Fruit fly (Drosophila melanogaster) whole organism, embryonic: ENCODE measurements around the gene CG3679.

Experiments used
- Antp ChIP-seq: fragments of 200-800 bp; sonication (Bioruptor generic); optimal IDR thresholded peaks from 3 replicates; lab custom pipeline; 2016; ENCODE audit warnings: missing biosample characterization, missing genetic modification characterization
- Bgb ChIP-seq: fragments of 200-800 bp; sonication (Bioruptor generic); IDR thresholded peaks from 2 replicates; pipeline ENCODE4 v1.3.6; 2022; ENCODE audit warnings: missing biosample characterization, missing genetic modification characterization; ENCODE audit not compliant: partially characterized antibody
- CG10274 ChIP-seq: fragments of 200-800 bp; sonication (Bioruptor generic); optimal IDR thresholded peaks from 3 replicates; lab custom pipeline; 2017; ENCODE audit warnings: missing biosample characterization, mild to moderate bottlenecking, missing genetic modification characterization
- CG10366 ChIP-seq: fragments of 200-800 bp; sonication (Bioruptor generic); IDR thresholded peaks from 2 replicates; pipeline ENCODE4 v1.3.6; 2022; ENCODE audit warnings: missing biosample characterization, missing genetic modification characterization
- CG12219 ChIP-seq: fragments of 200-800 bp; sonication (Bioruptor generic); optimal IDR thresholded peaks from 3 replicates; lab custom pipeline; 2018; ENCODE audit warnings: missing biosample characterization, mild to moderate bottlenecking, missing genetic modification characterization
- CG12942 ChIP-seq: fragments of 200-800 bp; sonication (Bioruptor generic); optimal IDR thresholded peaks from 3 replicates; lab custom pipeline; 2016; ENCODE audit warnings: missing biosample characterization, missing genetic modification characterization
- CG14860 ChIP-seq: fragments of 200-800 bp; sonication (Bioruptor generic); IDR thresholded peaks from 3 replicates; pipeline ENCODE4 v1.3.6; 2022; ENCODE audit warnings: missing biosample characterization, missing genetic modification characterization; ENCODE audit not compliant: partially characterized antibody
- CG17612 ChIP-seq: fragments of 200-800 bp; sonication (Bioruptor generic); IDR thresholded peaks from 2 replicates; pipeline ENCODE4 v1.3.6; 2022; ENCODE audit warnings: missing biosample characterization, missing genetic modification characterization
- CG2129 ChIP-seq: fragments of 200-800 bp; sonication (Bioruptor generic); IDR thresholded peaks from 2 replicates; pipeline ENCODE4 v1.3.6; 2022; ENCODE audit warnings: missing biosample characterization, missing genetic modification characterization; ENCODE audit not compliant: partially characterized antibody
- CG2889 ChIP-seq: fragments of 200-800 bp; sonication (Bioruptor generic); IDR thresholded peaks from 3 replicates; pipeline ENCODE4 v1.3.6; 2022; ENCODE audit warnings: missing biosample characterization, missing genetic modification characterization
- CG30403 ChIP-seq: fragments of 200-800 bp; sonication (Bioruptor generic); optimal IDR thresholded peaks from 3 replicates; lab custom pipeline; 2016; ENCODE audit warnings: missing biosample characterization, missing genetic modification characterization
- CG3847 ChIP-seq: fragments of 200-800 bp; sonication (Bioruptor generic); IDR thresholded peaks from 2 replicates; pipeline ENCODE4 v1.3.6; 2022; ENCODE audit warnings: missing biosample characterization, missing genetic modification characterization
- CG43689 ChIP-seq: fragments of 200-800 bp; sonication (Bioruptor generic); IDR thresholded peaks from 2 replicates; pipeline ENCODE4 v1.3.6; 2022; ENCODE audit warnings: missing biosample characterization, missing genetic modification characterization
- CG4617 ChIP-seq: fragments of 200-800 bp; sonication (Bioruptor generic); optimal IDR thresholded peaks from 3 replicates; lab custom pipeline; 2016; ENCODE audit warnings: missing biosample characterization, missing genetic modification characterization, borderline replicate concordance
- CG4707 ChIP-seq: fragments of 200-800 bp; sonication (Bioruptor generic); optimal IDR thresholded peaks from 2 replicates; lab custom pipeline; 2018; ENCODE audit warnings: missing biosample characterization, mild to moderate bottlenecking, missing genetic modification characterization, moderate library complexity
- CG5180 ChIP-seq: fragments of 200-800 bp; sonication (Bioruptor generic); optimal IDR thresholded peaks from 3 replicates; lab custom pipeline; 2017; ENCODE audit warnings: missing biosample characterization, missing genetic modification characterization, mild to moderate bottlenecking, moderate library complexity, missing genetic modification reagents
- CG6813 ChIP-seq: fragments of 200-800 bp; sonication (Bioruptor generic); optimal IDR thresholded peaks from 2 replicates; lab custom pipeline; 2017; ENCODE audit warnings: missing biosample characterization, missing genetic modification characterization, mild to moderate bottlenecking, moderate library complexity, missing genetic modification reagents
- CG9437 ChIP-seq: fragments of 200-800 bp; sonication (Bioruptor generic); optimal IDR thresholded peaks from 2 replicates; lab custom pipeline; 2018; ENCODE audit warnings: missing biosample characterization, mild to moderate bottlenecking, missing genetic modification characterization
- CoRest ChIP-seq: fragments of 200-800 bp; sonication (Bioruptor generic); optimal IDR thresholded peaks from 3 replicates; lab custom pipeline; 2018; ENCODE audit warnings: missing biosample characterization, mild to moderate bottlenecking, missing genetic modification characterization, moderate library complexity
- Dek ChIP-seq: fragments of 200-800 bp; sonication (Bioruptor generic); optimal IDR thresholded peaks from 3 replicates; lab custom pipeline; 2019; ENCODE audit warnings: missing biosample characterization, mild to moderate bottlenecking, missing genetic modification characterization, moderate library complexity
- Fer3 ChIP-seq: fragments of 200-800 bp; sonication (Bioruptor generic); optimal IDR thresholded peaks from 2 replicates; lab custom pipeline; 2018; ENCODE audit warnings: missing biosample characterization, mild to moderate bottlenecking, missing genetic modification characterization, moderate library complexity
- HLHmδ ChIP-seq: fragments of 200-800 bp; sonication (Bioruptor generic); optimal IDR thresholded peaks from 2 replicates; lab custom pipeline; 2018; ENCODE audit warnings: missing biosample characterization, mild to moderate bottlenecking, missing genetic modification characterization, moderate library complexity
- Hmx ChIP-seq: fragments of 200-800 bp; sonication (Bioruptor generic); optimal IDR thresholded peaks from 2 replicates; lab custom pipeline; 2016; ENCODE audit warnings: missing biosample characterization, missing genetic modification characterization
- Hr78 ChIP-seq, 2 experiments: fragments of 200-800 bp in 1 of 2; fragments of >200 bp in 1 of 2; sonication (Bioruptor generic) in 1 of 2; optimal IDR thresholded peaks; 2 replicates each; lab custom pipeline; 2017 to 2019; ENCODE audit warnings: missing biosample characterization in 2 of 2, missing genetic modification characterization in 2 of 2, mild to moderate bottlenecking in 1 of 2, moderate library complexity in 1 of 2
- Lhr ChIP-seq: fragments of 200-800 bp; sonication (Bioruptor generic); optimal IDR thresholded peaks from 3 replicates; lab custom pipeline; 2017; ENCODE audit warnings: mild to moderate bottlenecking, missing biosample characterization, missing genetic modification reagents, missing genetic modification characterization
- Meics ChIP-seq: fragments of 200-800 bp; sonication (Bioruptor generic); optimal IDR thresholded peaks from 2 replicates; lab custom pipeline; 2017; ENCODE audit warnings: missing biosample characterization, mild to moderate bottlenecking, missing genetic modification characterization
- Tbp ChIP-seq: fragments of >200 bp; optimal IDR thresholded peaks from 2 replicates; lab custom pipeline; 2018; ENCODE audit warnings: missing biosample characterization, missing genetic modification characterization
- al ChIP-seq: fragments of 200-800 bp; sonication (Bioruptor generic); IDR thresholded peaks from 2 replicates; pipeline ENCODE4 v1.3.6; 2022; ENCODE audit warnings: missing biosample characterization, missing genetic modification characterization
- ase ChIP-seq: fragments of 200-800 bp; sonication (Bioruptor generic); IDR thresholded peaks from 3 replicates; pipeline ENCODE4 v1.3.6; 2022; ENCODE audit warnings: missing biosample characterization, missing genetic modification characterization
- ash1 ChIP-seq: fragments of 200-800 bp; sonication (Bioruptor generic); optimal IDR thresholded peaks from 2 replicates; lab custom pipeline; 2018; ENCODE audit warnings: missing biosample characterization, mild to moderate bottlenecking, missing genetic modification characterization
- az2 ChIP-seq: fragments of 200-800 bp; sonication (Bioruptor generic); optimal IDR thresholded peaks from 3 replicates; lab custom pipeline; 2016; ENCODE audit warnings: missing biosample characterization, missing genetic modification characterization
- bigmax ChIP-seq: fragments of 200-800 bp; sonication (Bioruptor generic); optimal IDR thresholded peaks from 2 replicates; lab custom pipeline; 2018; ENCODE audit warnings: missing biosample characterization, mild to moderate bottlenecking, missing genetic modification characterization
- chif ChIP-seq, 2 experiments: fragments of 200-800 bp; sonication (Bioruptor generic); optimal IDR thresholded peaks; 3 replicates each; lab custom pipeline; 2016; ENCODE audit warnings: missing biosample characterization in 2 of 2, missing genetic modification characterization in 2 of 2
- danr ChIP-seq: fragments of 200-800 bp; sonication (Bioruptor generic); IDR thresholded peaks from 2 replicates; pipeline ENCODE4 v1.3.6; 2022; ENCODE audit warnings: missing biosample characterization, missing genetic modification characterization
- fd102C ChIP-seq: fragments of 200-800 bp; sonication (Bioruptor generic); optimal IDR thresholded peaks from 2 replicates; lab custom pipeline; 2018; ENCODE audit warnings: missing biosample characterization, mild to moderate bottlenecking, missing genetic modification characterization, moderate library complexity
- fu2 ChIP-seq: fragments of 200-800 bp; sonication (Bioruptor generic); optimal IDR thresholded peaks from 2 replicates; lab custom pipeline; 2016; ENCODE audit warnings: missing biosample characterization, missing genetic modification characterization
- gcm2 ChIP-seq: fragments of 200-800 bp; sonication (Bioruptor generic); optimal IDR thresholded peaks from 2 replicates; lab custom pipeline; 2016; ENCODE audit warnings: missing biosample characterization, missing genetic modification characterization
- her ChIP-seq: fragments of 200-800 bp; sonication (Bioruptor generic); optimal IDR thresholded peaks from 2 replicates; lab custom pipeline; 2016; ENCODE audit warnings: missing biosample characterization, missing genetic modification characterization
- mam ChIP-seq: fragments of 200-800 bp; sonication (Bioruptor generic); optimal IDR thresholded peaks from 3 replicates; lab custom pipeline; 2016; ENCODE audit warnings: missing biosample characterization, missing genetic modification characterization
- nmo ChIP-seq: fragments of 200-800 bp; sonication (Bioruptor generic); optimal IDR thresholded peaks from 2 replicates; lab custom pipeline; 2018; ENCODE audit warnings: missing biosample characterization, mild to moderate bottlenecking, missing genetic modification characterization, moderate library complexity
- onecut ChIP-seq: fragments of 200-800 bp; sonication (Bioruptor generic); IDR thresholded peaks from 2 replicates; pipeline ENCODE4 v1.3.6; 2022; ENCODE audit warnings: missing biosample characterization, missing genetic modification characterization
- repo ChIP-seq: fragments of 200-800 bp; sonication (Bioruptor generic); optimal IDR thresholded peaks from 2 replicates; lab custom pipeline; 2016; ENCODE audit warnings: missing biosample characterization, missing genetic modification characterization
- sr ChIP-seq: fragments of 200-800 bp; sonication (Bioruptor generic); IDR thresholded peaks from 3 replicates; pipeline ENCODE4 v1.3.6; 2022; ENCODE audit warnings: missing biosample characterization, missing genetic modification characterization
- toy ChIP-seq: fragments of 200-800 bp; sonication (Bioruptor generic); IDR thresholded peaks from 2 replicates; pipeline ENCODE4 v1.3.6; 2022; ENCODE audit warnings: missing biosample characterization, missing genetic modification characterization
- tup ChIP-seq: fragments of 200-800 bp; sonication (Bioruptor generic); optimal IDR thresholded peaks from 2 replicates; lab custom pipeline; 2016; ENCODE audit warnings: missing biosample characterization, mild to moderate bottlenecking, missing genetic modification characterization, moderate library complexity

Gene CG3679

dm6 chrX:16263415-16263814 is 40.3 kb upstream of the CG3679 start (continued):
- TF ChIP-seq tup (GFP tag; lab: Kevin White, UChicago) (peak; percentile 33), ash1 (GFP tag; lab: Kevin White, UChicago) (no peak), Hmx (no peak), fd102C (GFP tag; lab: Kevin White, UChicago) (no peak), az2 (GFP tag; lab: Kevin White, UChicago) (peak; percentile 73), sr (GFP tag; lab: Robert Waterston, UW) (0 out of 3 replicates have a peak, but pooled peaks have one; percentile 28), CG10366 (GFP tag; lab: Robert Waterston, UW) (peak; percentile 76), CG30403 (GFP tag; lab: Kevin White, UChicago) (peak; percentile 68), CG4707 (GFP tag; lab: Kevin White, UChicago) (peak; percentile 53), CG5180 (GFP tag; lab: Kevin White, UChicago) (peak; percentile 52), CG2129 (GFP tag; lab: Robert Waterston, UW) (no peak), fu2 (GFP tag; lab: Kevin White, UChicago) (peak; percentile 22), CG6813 (GFP tag; lab: Kevin White, UChicago) (peak; percentile 79), CG10274 (GFP tag; lab: Kevin White, UChicago) (peak; percentile 31), Tbp (no peak), Bgb (GFP tag; lab: Robert Waterston, UW) (no peak), mam (GFP tag; lab: Kevin White, UChicago) (peak; percentile 61), CG9437 (GFP tag; lab: Kevin White, UChicago) (peak; percentile 58), CG2889 (GFP tag; lab: Robert Waterston, UW) (peak; percentile 39; the same call in 1 of the 3 replicates), ase (peak; percentile 63), CG4617 (GFP tag; lab: Kevin White, UChicago) (peak; percentile 1), CG14860 (GFP tag; lab: Robert Waterston, UW) (no peak), CG12942 (GFP tag; lab: Kevin White, UChicago) (peak; percentile 44), gcm2 (GFP tag; lab: Kevin White, UChicago) (peak; percentile 28), Lhr (GFP tag; lab: Kevin White, UChicago) (peak; percentile 34), CG43689 (GFP tag; lab: Robert Waterston, UW) (no peak), Meics (GFP tag; lab: Kevin White, UChicago) (peak; percentile 79), repo (GFP tag; lab: Kevin White, UChicago) (no peak), danr (GFP tag; lab: Robert Waterston, UW) (peak; percentile 39; the same call in 1 of the 2 replicates), chif (GFP tag; optimal IDR thresholded peaks at IDR 0.05; lab: Kevin White, UChicago) (peak; percentile 40 to 69), toy (GFP tag; lab: Robert Waterston, UW) (no peak), CG17612 (GFP tag; lab: Robert Waterston, UW) (peak; percentile 28; the same call in 1 of the 2 replicates), Fer3 (tag; lab: Kevin White, UChicago) (peak; percentile 80), her (GFP tag; lab: Kevin White, UChicago) (no peak), Antp (GFP tag; lab: Kevin White, UChicago) (peak; percentile 37), Hr78 (GFP tag; optimal IDR thresholded peaks at IDR 0.05; lab: Kevin White, UChicago) (peak in 1 of 2 experiments; percentile 24), CG12219 (GFP tag; lab: Kevin White, UChicago) (peak; percentile 78), bigmax (GFP tag; lab: Kevin White, UChicago) (peak; percentile 4), nmo (peak; percentile 83), CG3847 (GFP tag; lab: Robert Waterston, UW) (peak; percentile 70), Dek (tag; lab: Kevin White, UChicago) (peak; percentile 71), HLHmδ (no peak), al (peak; percentile 57), onecut (peak; percentile 79), CoRest (peak; percentile 76)
